Worm (Caenorhabditis elegans) whole organism, young adult: Measurements from ENCODE around the gene oac-14.

Source experiments
- B0261.1 ChIP-seq: sonication (generic microtip); optimal IDR thresholded peaks from 2 replicates; lab custom pipeline; 2016; ENCODE audit warnings: mild to moderate bottlenecking, missing genetic modification characterization, moderate library complexity, missing compliant biosample characterization
- C06A6.2 ChIP-seq: fragments of 200-800 bp; sonication (Bioruptor generic); conservative IDR thresholded peaks from 2 replicates; pipeline ENCODE4 v1.3.6; 2022; ENCODE audit warnings: missing genetic modification characterization, missing compliant biosample characterization
- D2030.7 ChIP-seq: fragments of 200-800 bp; sonication (Bioruptor generic); IDR thresholded peaks from 2 replicates; pipeline ENCODE4 v1.3.6; 2022; ENCODE audit warnings: missing genetic modification reagents, missing genetic modification characterization, missing compliant biosample characterization
- F37B4.10 ChIP-seq: fragments of 200-800 bp; sonication (Bioruptor generic); IDR thresholded peaks from 2 replicates; pipeline ENCODE4 v1.3.6; 2022; ENCODE audit warnings: missing genetic modification characterization, missing compliant biosample characterization
- F49E8.2 ChIP-seq: sonication (generic microtip); optimal IDR thresholded peaks from 3 replicates; lab custom pipeline; 2017; ENCODE audit warnings: missing genetic modification characterization, mild to moderate bottlenecking, missing compliant biosample characterization, antibody characterized with exemption, moderate library complexity; ENCODE audit not compliant: insufficient read depth
- K12H6.12 ChIP-seq: fragments of 200-800 bp; sonication (Bioruptor generic); optimal IDR thresholded peaks from 2 replicates; lab custom pipeline; 2018; ENCODE audit warnings: mild to moderate bottlenecking, missing genetic modification characterization, missing compliant biosample characterization
- Y53F4B.3 ChIP-seq: fragments of 200-800 bp; sonication (Bioruptor generic); IDR thresholded peaks from 2 replicates; pipeline ENCODE4 v1.3.6; 2022; ENCODE audit warnings: missing genetic modification reagents, missing genetic modification characterization, missing compliant biosample characterization
- Y56A3A.18 ChIP-seq: fragments of 200-800 bp; sonication (Bioruptor generic); IDR thresholded peaks from 2 replicates; pipeline ENCODE4 v1.3.6; 2022; ENCODE audit warnings: missing genetic modification reagents, missing genetic modification characterization, missing compliant biosample characterization
- ZK185.1 ChIP-seq: sonication (generic microtip); optimal IDR thresholded peaks from 2 replicates; lab custom pipeline; 2016; ENCODE audit warnings: mild to moderate bottlenecking, missing genetic modification characterization, missing compliant biosample characterization; ENCODE audit not compliant: poor library complexity, severe bottlenecking
- ama-1 ChIP-seq, 3 experiments: fragments of 150-350 bp in 1 of 3; sonication (generic microtip) in 2 of 3; optimal IDR thresholded peaks; 2 replicates each; lab custom pipeline; 2014 to 2018; ENCODE audit warnings: missing biosample characterization in 2 of 3, missing genetic modification characterization in 2 of 3, missing genetic modification reagents in 2 of 3
- aptf-2 ChIP-seq: fragments of 200-800 bp; sonication (Bioruptor generic); conservative IDR thresholded peaks from 2 replicates; pipeline ENCODE4 v1.3.6; 2022; ENCODE audit warnings: missing genetic modification reagents, missing genetic modification characterization, missing compliant biosample characterization
- aptf-3 ChIP-seq: fragments of 200-800 bp; sonication (Bioruptor generic); IDR thresholded peaks from 2 replicates; pipeline ENCODE4 v1.3.6; 2022; ENCODE audit warnings: missing genetic modification characterization, missing compliant biosample characterization
- athp-1 ChIP-seq: sonication (generic microtip); optimal IDR thresholded peaks from 2 replicates; lab custom pipeline; 2017; ENCODE audit warnings: mild to moderate bottlenecking, missing genetic modification characterization, missing compliant biosample characterization
- attf-6 ChIP-seq: fragments of 200-800 bp; sonication (Bioruptor generic); IDR thresholded peaks from 2 replicates; pipeline ENCODE4 v1.3.6; 2022; ENCODE audit warnings: missing genetic modification reagents, missing genetic modification characterization, missing compliant biosample characterization
- bed-1 ChIP-seq: fragments of 200-800 bp; sonication (Bioruptor generic); IDR thresholded peaks from 2 replicates; pipeline ENCODE4 v1.3.6; 2022; ENCODE audit warnings: missing genetic modification reagents, missing genetic modification characterization, missing compliant biosample characterization
- ceh-100 ChIP-seq: fragments of 200-800 bp; sonication (Bioruptor generic); IDR thresholded peaks from 2 replicates; pipeline ENCODE4 v1.3.6; 2022; ENCODE audit warnings: missing genetic modification reagents, missing genetic modification characterization, missing compliant biosample characterization
- ceh-27 ChIP-seq: fragments of 200-800 bp; sonication (Bioruptor generic); optimal IDR thresholded peaks from 2 replicates; lab custom pipeline; 2018; ENCODE audit warnings: mild to moderate bottlenecking, missing genetic modification characterization, moderate library complexity, missing compliant biosample characterization
- die-1 ChIP-seq: sonication (generic microtip); optimal IDR thresholded peaks from 2 replicates; lab custom pipeline; 2016; ENCODE audit warnings: missing genotype, mild to moderate bottlenecking, missing genetic modification characterization, missing compliant biosample characterization
- fkh-3 ChIP-seq: sonication (generic microtip); optimal IDR thresholded peaks from 2 replicates; lab custom pipeline; 2016; ENCODE audit warnings: mild to moderate bottlenecking, missing genetic modification characterization, missing compliant biosample characterization
- him-1 ChIP-seq: sonication (generic microtip); optimal IDR thresholded peaks from 2 replicates; lab custom pipeline; 2016; ENCODE audit warnings: missing genotype, missing genetic modification reagents, missing genetic modification characterization, missing compliant biosample characterization
- hlh-12 ChIP-seq: sonication (generic microtip); optimal IDR thresholded peaks from 2 replicates; lab custom pipeline; 2016; ENCODE audit warnings: missing genetic modification characterization, missing compliant biosample characterization
- hmg-1.2 ChIP-seq: fragments of 200-800 bp; sonication (Bioruptor generic); IDR thresholded peaks from 2 replicates; pipeline ENCODE4 v1.3.6; 2022; ENCODE audit warnings: missing genetic modification reagents, missing genetic modification characterization, missing compliant biosample characterization
- let-526 ChIP-seq: fragments of 200-800 bp; sonication (Bioruptor generic); IDR thresholded peaks from 2 replicates; pipeline ENCODE4 v1.3.6; 2022; ENCODE audit warnings: missing genetic modification reagents, missing genetic modification characterization, missing compliant biosample characterization
- let-607 ChIP-seq, 2 experiments: fragments of 200-800 bp in 1 of 2; sonication (Bioruptor generic) in 1 of 2; sonication (generic microtip) in 1 of 2; optimal IDR thresholded peaks; 2 replicates each; lab custom pipeline; 2016 to 2018; ENCODE audit warnings: mild to moderate bottlenecking in 2 of 2, missing compliant biosample characterization in 2 of 2, missing genetic modification characterization in 2 of 2, moderate library complexity in 2 of 2, missing genotype in 1 of 2
- lin-26 ChIP-seq: fragments of 200-800 bp; sonication (Bioruptor generic); IDR thresholded peaks from 2 replicates; pipeline ENCODE4 v1.3.6; 2022; ENCODE audit warnings: missing genetic modification reagents, missing genetic modification characterization, missing compliant biosample characterization
- lsl-1 ChIP-seq: fragments of 200-800 bp; sonication (Bioruptor generic); optimal IDR thresholded peaks from 2 replicates; lab custom pipeline; 2018; ENCODE audit warnings: mild to moderate bottlenecking, missing genetic modification characterization, moderate library complexity, missing compliant biosample characterization
- madf-10 ChIP-seq: sonication (generic microtip); optimal IDR thresholded peaks from 2 replicates; lab custom pipeline; 2016; ENCODE audit warnings: mild to moderate bottlenecking, missing genetic modification characterization, missing compliant biosample characterization
- mes-4 ChIP-seq: sonication (generic microtip); optimal IDR thresholded peaks from 2 replicates; lab custom pipeline; 2016; ENCODE audit warnings: missing genotype, missing genetic modification characterization, missing compliant biosample characterization
- mxl-1 ChIP-seq: sonication (generic microtip); optimal IDR thresholded peaks from 2 replicates; lab custom pipeline; 2016; ENCODE audit warnings: missing genetic modification characterization, missing compliant biosample characterization
- nhr-120 ChIP-seq: fragments of 200-800 bp; sonication (Bioruptor generic); IDR thresholded peaks from 2 replicates; pipeline ENCODE4 v1.3.6; 2022; ENCODE audit warnings: missing genetic modification characterization, missing compliant biosample characterization
- nhr-90 ChIP-seq: sonication (generic microtip); optimal IDR thresholded peaks from 2 replicates; lab custom pipeline; 2016; ENCODE audit warnings: missing genotype, mild to moderate bottlenecking, missing genetic modification characterization, missing compliant biosample characterization
- rcor-1 ChIP-seq: fragments of 200-800 bp; sonication (Bioruptor generic); IDR thresholded peaks from 2 replicates; pipeline ENCODE4 v1.3.6; 2022; ENCODE audit warnings: missing genetic modification reagents, missing genetic modification characterization, missing compliant biosample characterization
- rec-8 ChIP-seq, 2 experiments: sonication (generic microtip); optimal IDR thresholded peaks; 2 replicates each; lab custom pipeline; 2016; ENCODE audit warnings: mild to moderate bottlenecking in 2 of 2, missing genetic modification characterization in 2 of 2, missing genetic modification reagents in 2 of 2, missing genotype in 2 of 2, missing biosample characterization in 1 of 2, missing compliant biosample characterization in 1 of 2, moderate library complexity in 1 of 2
- repo-1 ChIP-seq: sonication (generic microtip); optimal IDR thresholded peaks from 2 replicates; lab custom pipeline; 2017; ENCODE audit warnings: mild to moderate bottlenecking, missing genetic modification characterization, missing compliant biosample characterization
- rpc-1 ChIP-seq, 2 experiments: fragments of 150-350 bp in 1 of 2; sonication (generic microtip) in 1 of 2; optimal IDR thresholded peaks; 2 replicates each; lab custom pipeline; 2014 to 2018; ENCODE audit warnings: missing biosample characterization in 1 of 2, missing genetic modification characterization in 1 of 2, missing genetic modification reagents in 1 of 2, missing genotype in 1 of 2
- sdz-38 ChIP-seq: sonication (generic microtip); optimal IDR thresholded peaks from 2 replicates; lab custom pipeline; 2016; ENCODE audit warnings: missing genotype, missing genetic modification characterization, missing compliant biosample characterization
- sea-2 ChIP-seq: fragments of 200-800 bp; sonication (Bioruptor generic); IDR thresholded peaks from 2 replicates; pipeline ENCODE4 v1.3.6; 2022; ENCODE audit warnings: missing genetic modification characterization, missing compliant biosample characterization
- snpc-3.4 ChIP-seq: sonication (generic microtip); optimal IDR thresholded peaks from 2 replicates; lab custom pipeline; 2017; ENCODE audit warnings: missing genetic modification characterization, mild to moderate bottlenecking, missing compliant biosample characterization, antibody characterized with exemption, moderate library complexity, missing genotype, missing genetic modification reagents
- snpc-4 ChIP-seq, 5 experiments: fragments of 150-350 bp in 1 of 5; sonication (generic microtip) in 4 of 5; optimal IDR thresholded peaks; 2 replicates each; lab custom pipeline; 2014 to 2018; ENCODE audit warnings: missing genetic modification characterization in 5 of 5, missing biosample characterization in 3 of 5, antibody characterized with exemption in 2 of 5, mild to moderate bottlenecking in 2 of 5, missing compliant biosample characterization in 2 of 5, missing genotype in 2 of 5, moderate library complexity in 2 of 5, missing genetic modification reagents in 1 of 5
- somi-1 ChIP-seq: fragments of 200-800 bp; sonication (Bioruptor generic); optimal IDR thresholded peaks from 2 replicates; lab custom pipeline; 2018; ENCODE audit warnings: mild to moderate bottlenecking, missing genetic modification characterization, missing compliant biosample characterization
- tbp1 ChIP-seq: fragments of 200-800 bp; sonication (Bioruptor generic); optimal IDR thresholded peaks from 2 replicates; lab custom pipeline; 2018; ENCODE audit warnings: mild to moderate bottlenecking, missing genetic modification characterization, missing compliant biosample characterization
- tbx-9 ChIP-seq: sonication (generic microtip); optimal IDR thresholded peaks from 2 replicates; lab custom pipeline; 2016; ENCODE audit warnings: borderline replicate concordance, missing genetic modification characterization, inconsistent platforms, missing compliant biosample characterization
- xnd-1 ChIP-seq: sonication (generic microtip); optimal IDR thresholded peaks from 2 replicates; lab custom pipeline; 2016; ENCODE audit warnings: missing genotype, missing genetic modification reagents, missing genetic modification characterization, missing compliant biosample characterization
- ztf-18 ChIP-seq: sonication (generic microtip); optimal IDR thresholded peaks from 2 replicates; lab custom pipeline; 2016; ENCODE audit warnings: missing genotype, mild to moderate bottlenecking, missing genetic modification characterization, missing compliant biosample characterization
- ztf-25 ChIP-seq: fragments of 200-800 bp; sonication (Bioruptor generic); IDR thresholded peaks from 2 replicates; pipeline ENCODE4 v1.3.6; 2022; ENCODE audit warnings: missing genetic modification reagents, missing genetic modification characterization, missing compliant biosample characterization

The oac-14 gene

DNA sequence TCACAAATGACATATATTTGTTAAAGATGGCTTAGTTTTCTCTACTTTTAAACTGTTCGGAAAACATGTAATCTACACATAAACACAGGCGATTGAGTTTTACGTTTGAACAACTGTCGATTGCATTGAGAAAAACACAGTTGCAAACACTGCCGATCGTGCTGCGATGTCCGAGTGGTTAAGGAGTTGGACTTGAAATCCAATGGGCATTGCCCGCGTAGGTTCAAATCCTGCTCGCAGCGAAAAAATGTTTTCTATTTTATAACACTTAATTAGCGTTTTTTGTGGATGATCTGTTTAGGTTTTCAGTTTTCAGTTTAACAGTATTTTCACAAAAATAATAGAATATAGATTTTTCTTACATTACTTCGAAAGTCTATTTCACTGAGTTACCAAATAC is 17.5 kb downstream of the oac-14 start:
- TF ChIP-seq mes-4 (tag; lab: Kevin White, UChicago) (peak; percentile 12), D2030.7 (peak; percentile 63), aptf-3 (GFP tag; lab: Robert Waterston, UW) (no peak), repo-1 (tag; lab: Kevin White, UChicago) (no peak), snpc-3.4 (tag; lab: Kevin White, UChicago) (peak; percentile 23), ceh-27 (GFP tag; lab: Kevin White, UChicago) (peak; percentile 12), Y53F4B.3 (GFP tag; lab: Robert Waterston, UW) (no peak), rpc-1 (optimal IDR thresholded peaks at IDR 0.05; lab: Kevin White, UChicago) (peak; percentile 80), rpc-1 (tag; optimal IDR thresholded peaks at IDR 0.05; lab: Kevin White, UChicago) (peak; percentile 94), him-1 (tag; lab: Kevin White, UChicago) (peak; percentile 46), nhr-90 (tag; lab: Kevin White, UChicago) (peak; percentile 51), madf-10 (tag; lab: Kevin White, UChicago) (peak; percentile 45), let-607 (tag; optimal IDR thresholded peaks at IDR 0.05; lab: Kevin White, UChicago) (peak in 1 of 2 experiments; percentile 17), F49E8.2 (tag; lab: Kevin White, UChicago) (no peak), snpc-4 (GFP tag; optimal IDR thresholded peaks at IDR 0.05; lab: Kevin White, UChicago) (peak; percentile 70), snpc-4 (tag; optimal IDR thresholded peaks at IDR 0.05; lab: Kevin White, UChicago) (peak in 1 of 4 experiments; percentile 60), tbx-9 (tag; lab: Kevin White, UChicago) (no peak), ztf-25 (GFP tag; lab: Robert Waterston, UW) (peak; percentile 75), fkh-3 (no peak), sea-2 (GFP tag; lab: Robert Waterston, UW) (no peak), aptf-2 (GFP tag; lab: Robert Waterston, UW) (no peak), nhr-120 (GFP tag; lab: Robert Waterston, UW) (no peak), hmg-1.2 (GFP tag; lab: Robert Waterston, UW) (peak; percentile 56), C06A6.2 (no peak), ama-1 (optimal IDR thresholded peaks at IDR 0.05; lab: Kevin White, UChicago) (no peak), ama-1 (GFP tag; optimal IDR thresholded peaks at IDR 0.05; lab: Kevin White, UChicago) (peak; percentile 3 to 57), lin-26 (peak; percentile 83), ZK185.1 (tag; lab: Kevin White, UChicago) (peak; percentile 41), rec-8 (tag; optimal IDR thresholded peaks at IDR 0.05; lab: Kevin White, UChicago) (peak; percentile 50 to 53), K12H6.12 (no peak), die-1 (tag; lab: Kevin White, UChicago) (peak; percentile 72), tbp1 (GFP tag; lab: Kevin White, UChicago) (peak; percentile 88), ceh-100 (GFP tag; lab: Robert Waterston, UW) (0 out of 2 replicates have a peak, but pooled peaks have one; percentile 30), let-526 (GFP tag; lab: Robert Waterston, UW) (no peak), F37B4.10 (no peak), mxl-1 (tag; lab: Kevin White, UChicago) (peak; percentile 63), Y56A3A.18 (GFP tag; lab: Robert Waterston, UW) (0 out of 2 replicates have a peak, but pooled peaks have one; percentile 52), rcor-1 (GFP tag; lab: Robert Waterston, UW) (0 out of 2 replicates have a peak, but pooled peaks have one; percentile 33), athp-1 (tag; lab: Kevin White, UChicago) (peak; percentile 47), attf-6 (no peak), somi-1 (peak; percentile 29), B0261.1 (peak; percentile 85), hlh-12 (tag; lab: Kevin White, UChicago) (peak; percentile 52), lsl-1 (GFP tag; lab: Kevin White, UChicago) (no peak), sdz-38 (no peak), bed-1 (GFP tag; lab: Robert Waterston, UW) (no peak), ztf-18 (tag; lab: Kevin White, UChicago) (peak; percentile 42), xnd-1 (tag; lab: Kevin White, UChicago) (no peak)
